Worm (Caenorhabditis elegans): ENCODE data around the gene C29H12.2.

DNA sequence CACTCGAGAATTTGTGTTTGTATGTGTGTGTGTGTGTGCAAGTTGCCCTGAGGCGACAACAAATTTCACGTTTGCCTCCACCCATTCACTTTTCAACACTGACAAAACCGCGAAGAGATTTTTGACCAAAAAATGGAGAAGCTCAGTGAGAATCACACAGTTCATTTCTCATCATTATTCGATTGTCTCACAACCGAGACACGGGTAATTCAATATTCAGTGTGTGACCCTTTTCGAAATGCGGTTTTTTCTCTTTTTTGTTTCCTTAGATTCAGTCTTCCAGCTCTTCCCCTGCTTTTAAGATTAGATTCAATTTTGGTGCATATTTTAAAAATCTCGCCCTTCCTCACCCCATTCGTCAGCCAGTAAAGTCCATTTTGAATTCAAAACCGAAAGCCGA lies 15.9 kb downstream of the C29H12.2 start:
- no peak for TF ChIP-seq ref-1 (GFP tag; conservative IDR thresholded peaks at IDR 0.05)
- no peak for TF ChIP-seq flt-1 (GFP tag; IDR thresholded peaks at IDR 0.05)
- TF ChIP-seq klf-2 (GFP tag; conservative IDR thresholded peaks at IDR 0.05), result no peak
- TF ChIP-seq ztf-23 (GFP tag; IDR thresholded peaks at IDR 0.05), result no peak
- TF ChIP-seq tab-1 (GFP tag; IDR thresholded peaks at IDR 0.05), result no peak
- no peak for TF ChIP-seq T22C8.4 (GFP tag; IDR thresholded peaks at IDR 0.05)

Measured in whole organism, midembryonic.